Fruit fly (Drosophila melanogaster) whole organism, embryonic: ENCODE results near the gene CG15170.
A peak's percentile ranks its signal among the peaks of the same experiment; 100 is the strongest.

Source experiments
- Antp ChIP-seq: fragments of 200-800 bp; sonication (Bioruptor generic); optimal IDR thresholded peaks from 3 replicates; lab custom pipeline; 2016; ENCODE audit warnings: missing biosample characterization, missing genetic modification characterization
- Atf-2 ChIP-seq: fragments of 200-800 bp; sonication (Bioruptor generic); optimal IDR thresholded peaks from 2 replicates; lab custom pipeline; 2016; ENCODE audit warnings: missing biosample characterization, missing genetic modification characterization
- Awh ChIP-seq: fragments of 200-800 bp; sonication (Bioruptor generic); IDR thresholded peaks from 2 replicates; pipeline ENCODE4, ENCODE4 v1.3.6; 2022; ENCODE audit warnings: missing biosample characterization, missing genetic modification characterization
- Bgb ChIP-seq: fragments of 200-800 bp; sonication (Bioruptor generic); IDR thresholded peaks from 2 replicates; pipeline ENCODE4 v1.3.6; 2022; ENCODE audit warnings: missing biosample characterization, missing genetic modification characterization; ENCODE audit not compliant: partially characterized antibody
- Blimp-1 ChIP-seq: fragments of 200-800 bp; sonication (Bioruptor generic); optimal IDR thresholded peaks from 3 replicates; lab custom pipeline; 2018; ENCODE audit warnings: missing biosample characterization, missing genetic modification characterization, mild to moderate bottlenecking, moderate library complexity, missing genetic modification reagents
- CG1024 ChIP-seq: fragments of 200-800 bp; sonication (Bioruptor generic); IDR thresholded peaks from 2 replicates; pipeline ENCODE4 v1.3.6; 2022; ENCODE audit warnings: missing biosample characterization, missing genetic modification characterization
- CG10267 ChIP-seq: fragments of 200-800 bp; sonication (Bioruptor generic); optimal IDR thresholded peaks from 2 replicates; lab custom pipeline; 2018; ENCODE audit warnings: missing biosample characterization, mild to moderate bottlenecking, missing genetic modification characterization, moderate library complexity
- CG10321 ChIP-seq: fragments of 200-800 bp; sonication (Bioruptor generic); IDR thresholded peaks from 2 replicates; pipeline ENCODE4 v1.3.6; 2022; ENCODE audit warnings: missing biosample characterization, missing genetic modification characterization
- CG11398 ChIP-seq: fragments of 200-800 bp; sonication (Bioruptor generic); optimal IDR thresholded peaks from 2 replicates; lab custom pipeline; 2016; ENCODE audit warnings: missing biosample characterization, missing genetic modification characterization
- CG11695 ChIP-seq: fragments of 200-800 bp; sonication (Bioruptor generic); IDR thresholded peaks from 3 replicates; pipeline ENCODE4 v1.3.6; 2022; ENCODE audit warnings: missing biosample characterization, missing genetic modification characterization
- CG12659 ChIP-seq: fragments of 200-800 bp; sonication (Bioruptor generic); optimal IDR thresholded peaks from 3 replicates; lab custom pipeline; 2017; ENCODE audit warnings: mild to moderate bottlenecking, missing biosample characterization, missing genetic modification reagents, missing genetic modification characterization
- CG18011 ChIP-seq: fragments of 200-800 bp; sonication (Bioruptor generic); optimal IDR thresholded peaks from 2 replicates; lab custom pipeline; 2017; ENCODE audit warnings: missing biosample characterization, missing genetic modification characterization, mild to moderate bottlenecking, moderate library complexity, missing genotype
- CG2129 ChIP-seq: fragments of 200-800 bp; sonication (Bioruptor generic); IDR thresholded peaks from 2 replicates; pipeline ENCODE4 v1.3.6; 2022; ENCODE audit warnings: missing biosample characterization, missing genetic modification characterization; ENCODE audit not compliant: partially characterized antibody
- CG2678 ChIP-seq: fragments of 200-800 bp; sonication (Bioruptor generic); optimal IDR thresholded peaks from 3 replicates; lab custom pipeline; 2019; ENCODE audit warnings: missing biosample characterization, mild to moderate bottlenecking, missing genetic modification characterization, moderate library complexity
- CG32532 ChIP-seq: fragments of 200-800 bp; sonication (Bioruptor generic); IDR thresholded peaks from 2 replicates; pipeline ENCODE4 v1.3.6; 2022; ENCODE audit warnings: missing biosample characterization, missing genetic modification characterization
- CG34224 ChIP-seq: fragments of 200-800 bp; sonication (Bioruptor generic); IDR thresholded peaks from 3 replicates; pipeline ENCODE4 v1.3.6; 2022; ENCODE audit warnings: missing biosample characterization, missing genetic modification characterization; ENCODE audit not compliant: partially characterized antibody
- CG4617 ChIP-seq: fragments of 200-800 bp; sonication (Bioruptor generic); optimal IDR thresholded peaks from 3 replicates; lab custom pipeline; 2016; ENCODE audit warnings: missing biosample characterization, missing genetic modification characterization, borderline replicate concordance
- CG9932 ChIP-seq: fragments of 200-800 bp; sonication (Bioruptor generic); IDR thresholded peaks from 2 replicates; pipeline ENCODE4 v1.3.6; 2022; ENCODE audit warnings: missing biosample characterization, missing genetic modification characterization
- CoRest ChIP-seq: fragments of 200-800 bp; sonication (Bioruptor generic); optimal IDR thresholded peaks from 3 replicates; lab custom pipeline; 2018; ENCODE audit warnings: missing biosample characterization, mild to moderate bottlenecking, missing genetic modification characterization, moderate library complexity
- D ChIP-seq, 2 experiments: fragments of 200-800 bp in 1 of 2; fragments of >200 bp in 1 of 2; sonication (Bioruptor generic) in 1 of 2; optimal IDR thresholded peaks; 2 replicates in 1 of 2; 3 replicates in 1 of 2; lab custom pipeline; 2017; ENCODE audit warnings: mild to moderate bottlenecking in 1 of 2, missing biosample characterization in 1 of 2, missing genetic modification characterization in 1 of 2, missing genetic modification reagents in 1 of 2
- HHEX ChIP-seq: fragments of 200-800 bp; sonication (Bioruptor generic); optimal IDR thresholded peaks from 3 replicates; lab custom pipeline; 2017; ENCODE audit warnings: missing biosample characterization, mild to moderate bottlenecking, missing genetic modification characterization, missing genetic modification reagents
- Hand ChIP-seq: fragments of 200-800 bp; sonication (Bioruptor generic); optimal IDR thresholded peaks from 2 replicates; lab custom pipeline; 2017; ENCODE audit warnings: mild to moderate bottlenecking, missing biosample characterization, missing genetic modification reagents, missing genetic modification characterization
- Lhr ChIP-seq: fragments of 200-800 bp; sonication (Bioruptor generic); optimal IDR thresholded peaks from 3 replicates; lab custom pipeline; 2017; ENCODE audit warnings: mild to moderate bottlenecking, missing biosample characterization, missing genetic modification reagents, missing genetic modification characterization
- MBD-R2 ChIP-seq: fragments of 200-800 bp; sonication (Bioruptor generic); IDR thresholded peaks from 2 replicates; pipeline ENCODE4 v1.3.6; 2022; ENCODE audit warnings: missing biosample characterization, missing genetic modification characterization
- NK7.1 ChIP-seq: fragments of 200-800 bp; sonication (Bioruptor generic); optimal IDR thresholded peaks from 3 replicates; lab custom pipeline; 2016; ENCODE audit warnings: missing biosample characterization, missing genetic modification characterization
- Nf-YC ChIP-seq: fragments of 200-800 bp; optimal IDR thresholded peaks from 3 replicates; lab custom pipeline; 2019; ENCODE audit warnings: missing biosample characterization, mild to moderate bottlenecking, missing genetic modification characterization, moderate library complexity
- Opbp ChIP-seq: fragments of 200-800 bp; sonication (Bioruptor generic); IDR thresholded peaks from 3 replicates; pipeline ENCODE4 v1.3.6; 2022; ENCODE audit warnings: missing biosample characterization, missing genetic modification characterization; ENCODE audit not compliant: partially characterized antibody
- Pdp1 ChIP-seq, 2 experiments: fragments of 200-800 bp; sonication (Bioruptor generic); optimal IDR thresholded peaks; 3 replicates each; lab custom pipeline; 2016; ENCODE audit warnings: missing biosample characterization in 2 of 2, missing genetic modification characterization in 2 of 2, mild to moderate bottlenecking in 1 of 2, moderate library complexity in 1 of 2
- Rx ChIP-seq: fragments of 200-800 bp; sonication (Bioruptor generic); IDR thresholded peaks from 2 replicates; pipeline ENCODE4 v1.3.6; 2022; ENCODE audit warnings: missing biosample characterization, missing genetic modification characterization
- Xbp1 ChIP-seq: fragments of 200-800 bp; sonication (Bioruptor generic); optimal IDR thresholded peaks from 3 replicates; lab custom pipeline; 2016; ENCODE audit warnings: missing biosample characterization, mild to moderate bottlenecking, missing genetic modification characterization
- YL-1 ChIP-seq: fragments of 200-800 bp; sonication (Bioruptor generic); optimal IDR thresholded peaks from 3 replicates; lab custom pipeline; 2017; ENCODE audit warnings: missing biosample characterization, mild to moderate bottlenecking, missing genetic modification characterization
- ara ChIP-seq: fragments of 200-800 bp; sonication (Bioruptor generic); IDR thresholded peaks from 2 replicates; pipeline ENCODE4 v1.3.6; 2022; ENCODE audit warnings: missing biosample characterization, missing genetic modification characterization
- bowl ChIP-seq: fragments of 200-800 bp; sonication (Bioruptor generic); IDR thresholded peaks from 2 replicates; pipeline ENCODE4 v1.3.6; 2022; ENCODE audit warnings: missing biosample characterization, missing genetic modification characterization
- dysf ChIP-seq: fragments of 200-800 bp; sonication (Bioruptor generic); IDR thresholded peaks from 3 replicates; pipeline ENCODE4 v1.3.6; 2022; ENCODE audit warnings: missing biosample characterization, missing genetic modification characterization
- gcm2 ChIP-seq: fragments of 200-800 bp; sonication (Bioruptor generic); optimal IDR thresholded peaks from 2 replicates; lab custom pipeline; 2016; ENCODE audit warnings: missing biosample characterization, missing genetic modification characterization
- gt ChIP-seq: fragments of 200-800 bp; sonication (Bioruptor generic); IDR thresholded peaks from 2 replicates; pipeline ENCODE4 v1.3.6; 2022; ENCODE audit warnings: missing biosample characterization, missing genetic modification characterization
- hb ChIP-seq: fragments of 200-800 bp; sonication (Bioruptor generic); IDR thresholded peaks from 3 replicates; pipeline ENCODE4 v1.3.6; 2022; ENCODE audit warnings: missing biosample characterization, missing genetic modification characterization; ENCODE audit not compliant: partially characterized antibody
- lola ChIP-seq, 3 experiments: fragments of >200 bp in 2 of 3; fragments of 200-800 bp in 1 of 3; sonication (Bioruptor generic) in 1 of 3; optimal IDR thresholded peaks; 2 replicates each; lab custom pipeline; 2017 to 2019; ENCODE audit warnings: missing biosample characterization in 3 of 3, missing genetic modification characterization in 3 of 3, mild to moderate bottlenecking in 1 of 3, moderate library complexity in 1 of 3
- maf-S ChIP-seq: fragments of 200-800 bp; sonication (Bioruptor generic); optimal IDR thresholded peaks from 2 replicates; lab custom pipeline; 2016; ENCODE audit warnings: missing biosample characterization, missing genetic modification characterization
- mld ChIP-seq: fragments of 200-800 bp; sonication (Bioruptor generic); IDR thresholded peaks from 3 replicates; pipeline ENCODE4 v1.3.6; 2022; ENCODE audit warnings: missing biosample characterization, missing genetic modification characterization; ENCODE audit not compliant: partially characterized antibody
- nau ChIP-seq: fragments of 200-800 bp; sonication (Bioruptor generic); optimal IDR thresholded peaks from 3 replicates; lab custom pipeline; 2017; ENCODE audit warnings: missing biosample characterization, mild to moderate bottlenecking, missing genetic modification characterization, missing genetic modification reagents
- phol ChIP-seq: fragments of 200-800 bp; sonication (Bioruptor generic); optimal IDR thresholded peaks from 3 replicates; lab custom pipeline; 2018; ENCODE audit warnings: missing biosample characterization, mild to moderate bottlenecking, missing genetic modification characterization, moderate library complexity
- pzg ChIP-seq: fragments of 200-800 bp; sonication (Bioruptor generic); optimal IDR thresholded peaks from 3 replicates; lab custom pipeline; 2018; ENCODE audit warnings: missing biosample characterization, mild to moderate bottlenecking, missing genetic modification characterization, moderate library complexity
- slbo ChIP-seq: fragments of 200-800 bp; sonication (Bioruptor generic); IDR thresholded peaks from 2 replicates; pipeline ENCODE4 v1.3.6; 2022; ENCODE audit warnings: missing biosample characterization, missing genetic modification characterization
- sug ChIP-seq: fragments of 200-800 bp; optimal IDR thresholded peaks from 2 replicates; lab custom pipeline; 2019; ENCODE audit warnings: missing biosample characterization, mild to moderate bottlenecking, missing genetic modification characterization, moderate library complexity
- unc-4 ChIP-seq: fragments of 200-800 bp; sonication (Bioruptor generic); IDR thresholded peaks from 2 replicates; pipeline ENCODE4 v1.3.6; 2022; ENCODE audit warnings: missing biosample characterization, missing genetic modification characterization; ENCODE audit not compliant: partially characterized antibody
- yki ChIP-seq: fragments of >200 bp; optimal IDR thresholded peaks from 3 replicates; lab custom pipeline; 2018
- zf30C ChIP-seq: fragments of 200-800 bp; sonication (Bioruptor generic); optimal IDR thresholded peaks from 3 replicates; lab custom pipeline; 2018; ENCODE audit warnings: missing biosample characterization, mild to moderate bottlenecking, missing genetic modification characterization
- zfh2 ChIP-seq: fragments of 200-800 bp; sonication (Bioruptor generic); optimal IDR thresholded peaks from 2 replicates; lab custom pipeline; 2016; ENCODE audit warnings: missing biosample characterization, missing genetic modification characterization

Gene CG15170

dm6 chr2L:18951674-18952073 is 38.4 kb downstream of the CG15170 start, which contains the start of gene Nedd8 (continued):
- no peak for TF ChIP-seq lola (GFP tag; optimal IDR thresholded peaks at IDR 0.05; lab: Kevin White, UChicago)
- TF ChIP-seq CG12659 (GFP tag; lab: Kevin White, UChicago), result peak; percentile 71
- TF ChIP-seq maf-S, result no peak
- peak; percentile 94 for TF ChIP-seq Bgb (GFP tag; lab: Robert Waterston, UW)
- peak; percentile 75 for TF ChIP-seq YL-1 (GFP tag; lab: Kevin White, UChicago)
- no peak for TF ChIP-seq HHEX
- TF ChIP-seq MBD-R2 (GFP tag; lab: Robert Waterston, UW), result peak; percentile 89
- no peak for TF ChIP-seq nau (GFP tag; lab: Kevin White, UChicago)
- TF ChIP-seq CG1024 (GFP tag; lab: Robert Waterston, UW), result no peak
- TF ChIP-seq CG2678, result peak; percentile 1
- no peak for TF ChIP-seq Xbp1
- TF ChIP-seq Antp (GFP tag; lab: Kevin White, UChicago), result no peak
- no peak for TF ChIP-seq gt (GFP tag; lab: Robert Waterston, UW)
- TF ChIP-seq CG11695 (GFP tag; lab: Robert Waterston, UW), result no peak
- TF ChIP-seq Lhr (GFP tag; lab: Kevin White, UChicago), result peak; percentile 53
- peak; percentile 29 for TF ChIP-seq CoRest (tag; lab: Kevin White, UChicago)
- no peak for TF ChIP-seq zfh2 (GFP tag; lab: Kevin White, UChicago)
- no peak for TF ChIP-seq CG10321
- peak; percentile 42; the same call in 1 of the 2 replicates for TF ChIP-seq slbo
- TF ChIP-seq yki, result no peak
- TF ChIP-seq bowl (GFP tag; lab: Robert Waterston, UW), result no peak
- peak; percentile 29 for TF ChIP-seq CG4617
- TF ChIP-seq CG11398 (GFP tag; lab: Kevin White, UChicago), result no peak
- TF ChIP-seq zf30C, result no peak
- TF ChIP-seq Awh (GFP tag; lab: Robert Waterston, UW), result no peak
- peak; percentile 16 for TF ChIP-seq sug
- TF ChIP-seq Pdp1 (GFP tag; optimal IDR thresholded peaks at IDR 0.05; lab: Kevin White, UChicago), result peak in 1 of 2 experiments; percentile 13
- TF ChIP-seq CG32532 (GFP tag; lab: Robert Waterston, UW), result no peak
- peak; percentile 30 for TF ChIP-seq Nf-YC (tag; lab: Kevin White, UChicago)
- peak; percentile 30; the same call in 1 of the 2 replicates for TF ChIP-seq CG9932
- peak; percentile 32 for TF ChIP-seq phol (tag; lab: Kevin White, UChicago)
- no peak for TF ChIP-seq gcm2
- TF ChIP-seq CG10267 (tag; lab: Kevin White, UChicago), result peak; percentile 71
- TF ChIP-seq ara, result no peak
- TF ChIP-seq CG34224 (GFP tag; lab: Robert Waterston, UW), result peak; percentile 84
- TF ChIP-seq mld (GFP tag; lab: Robert Waterston, UW), result peak; percentile 65; the same call in 2 of the 3 replicates
- peak; percentile 74 for TF ChIP-seq CG2129 (GFP tag; lab: Robert Waterston, UW)
- peak; percentile 92 for TF ChIP-seq unc-4
- no peak for TF ChIP-seq D (optimal IDR thresholded peaks at IDR 0.05; lab: Kevin White, UChicago)
- no peak for TF ChIP-seq D (GFP tag; optimal IDR thresholded peaks at IDR 0.05; lab: Kevin White, UChicago)
- TF ChIP-seq Opbp, result peak; percentile 91
- TF ChIP-seq Atf-2 (GFP tag; lab: Kevin White, UChicago), result no peak
- TF ChIP-seq Blimp-1 (GFP tag; lab: Kevin White, UChicago), result no peak
- no peak for TF ChIP-seq Rx
- TF ChIP-seq CG18011 (GFP tag; lab: Kevin White, UChicago), result no peak
- no peak for TF ChIP-seq dysf (GFP tag; lab: Robert Waterston, UW)
- TF ChIP-seq Hand (GFP tag; lab: Kevin White, UChicago), result no peak
- TF ChIP-seq pzg, result peak; percentile 83
- TF ChIP-seq hb, result peak; percentile 67; the same call in 2 of the 3 replicates
- TF ChIP-seq NK7.1 (GFP tag; lab: Kevin White, UChicago), result no peak
